Worm (Caenorhabditis elegans) whole organism, L1 larva: ENCODE results near the gene cnc-4.
A peak's percentile ranks its signal among the peaks of the same experiment; 100 is the strongest.

Experiments used
- C16A3.4 ChIP-seq: fragments of 150-350 bp; optimal IDR thresholded peaks from 2 replicates; lab custom pipeline; 2014; ENCODE audit warnings: missing biosample characterization, missing genetic modification characterization
- C34B4.2 ChIP-seq: sonication (generic microtip); optimal IDR thresholded peaks from 2 replicates; lab custom pipeline; 2017; ENCODE audit warnings: mild to moderate bottlenecking, missing genetic modification characterization, missing compliant biosample characterization
- Y116A8C.19 ChIP-seq: sonication (generic microtip); optimal IDR thresholded peaks from 2 replicates; lab custom pipeline; 2016; ENCODE audit warnings: missing compliant biosample characterization, missing genetic modification characterization, borderline replicate concordance
- aha-1 ChIP-seq: fragments of 150-350 bp; optimal IDR thresholded peaks from 2 replicates; lab custom pipeline; 2014; ENCODE audit warnings: missing biosample characterization, missing genetic modification characterization
- aly-2 ChIP-seq: fragments of 150-350 bp; optimal IDR thresholded peaks from 2 replicates; lab custom pipeline; 2014; ENCODE audit warnings: missing biosample characterization, missing genetic modification characterization
- ama-1 ChIP-seq: fragments of 150-350 bp; optimal IDR thresholded peaks from 2 replicates; lab custom pipeline; 2014
- ceh-63 ChIP-seq: fragments of 200-800 bp; sonication (Bioruptor generic); optimal IDR thresholded peaks from 2 replicates; lab custom pipeline; 2018; ENCODE audit warnings: mild to moderate bottlenecking, missing genetic modification characterization, missing compliant biosample characterization
- ceh-88 ChIP-seq: fragments of 200-800 bp; sonication (Bioruptor generic); IDR thresholded peaks from 2 replicates; pipeline ENCODE4 v1.3.6; 2022; ENCODE audit warnings: missing genetic modification characterization, missing compliant biosample characterization
- ceh-90 ChIP-seq: sonication (generic microtip); optimal IDR thresholded peaks from 2 replicates; lab custom pipeline; 2016; ENCODE audit warnings: missing genetic modification characterization, missing compliant biosample characterization
- ces-1 ChIP-seq: fragments of 150-350 bp; optimal IDR thresholded peaks from 2 replicates; lab custom pipeline; 2014; ENCODE audit warnings: missing biosample characterization, missing genetic modification reagents, missing genetic modification characterization
- dpl-1 ChIP-seq, 3 experiments: fragments of 150-350 bp in 2 of 3; sonication (generic microtip) in 1 of 3; optimal IDR thresholded peaks; 2 replicates each; lab custom pipeline; 2014 to 2017; ENCODE audit warnings: missing biosample characterization in 3 of 3, missing genetic modification characterization in 3 of 3, missing genetic modification reagents in 3 of 3
- dsc-1 ChIP-seq: sonication (generic microtip); optimal IDR thresholded peaks from 2 replicates; lab custom pipeline; 2016; ENCODE audit warnings: mild to moderate bottlenecking, missing genetic modification characterization, missing compliant biosample characterization
- efl-1 ChIP-seq, 4 experiments: fragments of 150-350 bp; optimal IDR thresholded peaks in 3 of 4; peaks in 1 of 4; 1 replicate in 1 of 4; 2 replicates in 3 of 4; lab custom pipeline; 2014; ENCODE audit warnings: missing biosample characterization in 2 of 4, missing genetic modification characterization in 2 of 4, missing genetic modification reagents in 2 of 4
- egl-27 ChIP-seq, 2 experiments: fragments of 150-350 bp in 1 of 2; sonication (generic microtip); optimal IDR thresholded peaks; 3 replicates each; lab custom pipeline; 2017 to 2018; ENCODE audit warnings: missing biosample characterization in 2 of 2, missing genetic modification characterization in 2 of 2, missing genetic modification reagents in 2 of 2
- elt-2 ChIP-seq: sonication (generic microtip); optimal IDR thresholded peaks from 2 replicates; lab custom pipeline; 2016; ENCODE audit warnings: missing genetic modification characterization, mild to moderate bottlenecking, inconsistent platforms, missing compliant biosample characterization, missing genetic modification reagents
- hlh-4 ChIP-seq: sonication (generic microtip); optimal IDR thresholded peaks from 2 replicates; lab custom pipeline; 2016; ENCODE audit warnings: mild to moderate bottlenecking, missing genetic modification characterization, missing compliant biosample characterization
- irx-1 ChIP-seq: sonication (generic microtip); optimal IDR thresholded peaks from 2 replicates; lab custom pipeline; 2016; ENCODE audit warnings: missing genetic modification characterization, missing compliant biosample characterization
- jun-1 ChIP-seq: fragments of 150-350 bp; optimal IDR thresholded peaks from 2 replicates; lab custom pipeline; 2014; ENCODE audit warnings: missing biosample characterization, missing genetic modification reagents, missing genetic modification characterization
- lin-13 ChIP-seq: fragments of 150-350 bp; optimal IDR thresholded peaks from 2 replicates; lab custom pipeline; 2014; ENCODE audit warnings: missing biosample characterization, missing genetic modification reagents, missing genetic modification characterization
- lin-14 ChIP-seq: fragments of 200-800 bp; sonication (Bioruptor generic); optimal IDR thresholded peaks from 2 replicates; lab custom pipeline; 2018; ENCODE audit warnings: mild to moderate bottlenecking, missing genetic modification characterization, moderate library complexity, missing compliant biosample characterization
- lin-15B ChIP-seq: fragments of 150-350 bp; sonication (generic microtip); optimal IDR thresholded peaks from 3 replicates; lab custom pipeline; 2014; ENCODE audit warnings: missing biosample characterization, missing genetic modification characterization
- lin-35 ChIP-seq, 2 experiments: fragments of 150-350 bp; optimal IDR thresholded peaks; 2 replicates each; lab custom pipeline; 2014; ENCODE audit warnings: missing biosample characterization in 2 of 2, missing genetic modification characterization in 2 of 2, missing genetic modification reagents in 2 of 2
- lin-39 ChIP-seq: fragments of 150-350 bp; optimal IDR thresholded peaks from 2 replicates; lab custom pipeline; 2014; ENCODE audit warnings: missing biosample characterization, missing genetic modification reagents, missing genetic modification characterization
- lir-3 ChIP-seq: sonication (generic microtip); optimal IDR thresholded peaks from 2 replicates; lab custom pipeline; 2016; ENCODE audit warnings: mild to moderate bottlenecking, missing genetic modification characterization, moderate library complexity, missing compliant biosample characterization; ENCODE audit not compliant: poor library complexity
- mdl-1 ChIP-seq, 2 experiments: fragments of 150-350 bp; optimal IDR thresholded peaks; 2 replicates each; lab custom pipeline; 2014 to 2017; ENCODE audit warnings: missing biosample characterization in 2 of 2, missing genetic modification characterization in 2 of 2, inconsistent platforms in 1 of 2
- mef-2 ChIP-seq: fragments of 150-350 bp; optimal IDR thresholded peaks from 2 replicates; lab custom pipeline; 2014; ENCODE audit warnings: missing biosample characterization, missing genetic modification characterization
- mep-1 ChIP-seq: fragments of 150-350 bp; optimal IDR thresholded peaks from 2 replicates; lab custom pipeline; 2014; ENCODE audit warnings: missing biosample characterization, missing genetic modification characterization
- nhr-11 ChIP-seq: fragments of 150-350 bp; optimal IDR thresholded peaks from 2 replicates; lab custom pipeline; 2014; ENCODE audit warnings: missing biosample characterization, missing genetic modification characterization
- nhr-12 ChIP-seq: sonication (generic microtip); optimal IDR thresholded peaks from 2 replicates; lab custom pipeline; 2017; ENCODE audit warnings: missing biosample characterization, missing genetic modification characterization
- nhr-19 ChIP-seq: fragments of 200-800 bp; sonication (Bioruptor generic); conservative IDR thresholded peaks from 2 replicates; pipeline ENCODE4 v1.3.6; 2022; ENCODE audit warnings: missing genetic modification characterization, missing compliant biosample characterization
- nhr-237 ChIP-seq: fragments of 150-350 bp; optimal IDR thresholded peaks from 2 replicates; lab custom pipeline; 2014; ENCODE audit warnings: missing biosample characterization, missing genetic modification characterization
- nhr-71 ChIP-seq: sonication (generic microtip); optimal IDR thresholded peaks from 2 replicates; lab custom pipeline; 2016; ENCODE audit warnings: mild to moderate bottlenecking, missing genetic modification characterization, moderate library complexity, missing compliant biosample characterization
- nhr-77 ChIP-seq: fragments of 150-350 bp; optimal IDR thresholded peaks from 2 replicates; lab custom pipeline; 2014; ENCODE audit warnings: missing biosample characterization, missing genetic modification characterization
- nhr-84 ChIP-seq: sonication (generic microtip); optimal IDR thresholded peaks from 2 replicates; lab custom pipeline; 2017; ENCODE audit warnings: missing biosample characterization, missing genetic modification characterization
- nhr-85 ChIP-seq: sonication (generic microtip); peaks from one replicate; lab custom pipeline; 2016; ENCODE audit warnings: missing genetic modification characterization, inconsistent platforms, missing compliant biosample characterization
- nhr-90 ChIP-seq: sonication (generic microtip); optimal IDR thresholded peaks from 2 replicates; lab custom pipeline; 2016; ENCODE audit warnings: mild to moderate bottlenecking, missing genetic modification characterization, missing compliant biosample characterization; ENCODE audit not compliant: poor library complexity
- rnt-1 ChIP-seq: sonication (generic microtip); optimal IDR thresholded peaks from 2 replicates; lab custom pipeline; 2016; ENCODE audit warnings: mild to moderate bottlenecking, missing genetic modification characterization, moderate library complexity, missing compliant biosample characterization
- skn-1 ChIP-seq: fragments of 150-350 bp; optimal IDR thresholded peaks from 2 replicates; lab custom pipeline; 2014; ENCODE audit warnings: missing biosample characterization, missing genetic modification characterization
- snu-23 ChIP-seq: sonication (generic microtip); optimal IDR thresholded peaks from 2 replicates; lab custom pipeline; 2016; ENCODE audit warnings: missing genetic modification characterization, missing compliant biosample characterization
- sptf-1 ChIP-seq: fragments of 150-350 bp; optimal IDR thresholded peaks from 2 replicates; lab custom pipeline; 2014; ENCODE audit warnings: missing biosample characterization, missing genetic modification characterization
- sup-37 ChIP-seq: fragments of 200-800 bp; sonication (Bioruptor generic); optimal IDR thresholded peaks from 2 replicates; lab custom pipeline; 2018; ENCODE audit warnings: mild to moderate bottlenecking, missing genetic modification characterization, missing compliant biosample characterization
- tlp-1 ChIP-seq: fragments of 150-350 bp; optimal IDR thresholded peaks from 2 replicates; lab custom pipeline; 2014; ENCODE audit warnings: missing biosample characterization, missing genetic modification characterization
- unc-30 ChIP-seq: sonication (generic microtip); optimal IDR thresholded peaks from 2 replicates; lab custom pipeline; 2017; ENCODE audit warnings: missing biosample characterization, missing genetic modification characterization
- unc-62 ChIP-seq: fragments of 150-350 bp; optimal IDR thresholded peaks from 2 replicates; lab custom pipeline; 2014; ENCODE audit warnings: missing biosample characterization, missing genetic modification reagents, missing genetic modification characterization
- unc-86 ChIP-seq: sonication (generic microtip); optimal IDR thresholded peaks from 2 replicates; lab custom pipeline; 2016; ENCODE audit warnings: missing genetic modification characterization, missing compliant biosample characterization
- unc-98 ChIP-seq: fragments of 200-800 bp; sonication (Bioruptor generic); IDR thresholded peaks from 2 replicates; pipeline ENCODE4 v1.3.6; 2022; ENCODE audit warnings: missing genetic modification characterization, missing compliant biosample characterization
- xbp-1 ChIP-seq: sonication (generic microtip); optimal IDR thresholded peaks from 2 replicates; lab custom pipeline; 2016; ENCODE audit warnings: missing genetic modification characterization, missing compliant biosample characterization
- zag-1 ChIP-seq: fragments of 150-350 bp; optimal IDR thresholded peaks from 2 replicates; lab custom pipeline; 2014; ENCODE audit warnings: missing biosample characterization, missing genetic modification characterization
- zip-4 ChIP-seq: fragments of 200-800 bp; sonication (Bioruptor generic); optimal IDR thresholded peaks from 2 replicates; lab custom pipeline; 2018; ENCODE audit warnings: mild to moderate bottlenecking, missing genetic modification characterization, moderate library complexity, missing compliant biosample characterization
- ztf-4 ChIP-seq: fragments of 150-350 bp; optimal IDR thresholded peaks from 2 replicates; lab custom pipeline; 2014; ENCODE audit warnings: missing biosample characterization, missing genetic modification characterization

The cnc-4 gene

ce11 chrV:1472569-1472968, 25.6 kb downstream of the cnc-4 start:
- TF ChIP-seq sptf-1 (tag; lab: Kevin White, UChicago), result no peak
- TF ChIP-seq nhr-85 (tag; lab: Kevin White, UChicago), result peak; percentile 73
- peak; percentile 71 for TF ChIP-seq lin-14
- peak; percentile 36 for TF ChIP-seq dsc-1 (tag; lab: Kevin White, UChicago)
- TF ChIP-seq nhr-71, result peak; percentile 16
- TF ChIP-seq mep-1 (tag; lab: Kevin White, UChicago), result peak; percentile 48
- no peak for TF ChIP-seq lin-39 (tag; lab: Kevin White, UChicago)
- TF ChIP-seq unc-86 (tag; lab: Kevin White, UChicago), result no peak

ce11 chrV:1474486-1475125, 27.6 kb downstream of the cnc-4 start, which contains the start of the genes F53E2.2 and unc-60:
F53E2.2 (plus strand) TSS chrV:1475086.
unc-60 (plus strand) TSS chrV:1475086.
- TF ChIP-seq dsc-1 (tag; lab: Kevin White, UChicago), result peak; percentile 46
- no peak for TF ChIP-seq ceh-63 (GFP tag; lab: Kevin White, UChicago)
- no peak for TF ChIP-seq ceh-88 (GFP tag; lab: Robert Waterston, UW)
- TF ChIP-seq nhr-77 (tag; lab: Kevin White, UChicago), result peak; percentile 59
- no peak for TF ChIP-seq tlp-1 (tag; lab: Kevin White, UChicago)
- no peak for TF ChIP-seq ceh-90 (tag; lab: Kevin White, UChicago)
- no peak for TF ChIP-seq lin-15B (tag; lab: Kevin White, UChicago)
- TF ChIP-seq ama-1, result no peak
- TF ChIP-seq mep-1 (tag; lab: Kevin White, UChicago), result peak; percentile 59
- TF ChIP-seq unc-98 (GFP tag; lab: Robert Waterston, UW), result no peak
- peak; percentile 34 for TF ChIP-seq lin-13 (GFP tag; lab: Kevin White, UChicago)
- TF ChIP-seq sptf-1 (tag; lab: Kevin White, UChicago), result no peak
- peak; percentile 35 for TF ChIP-seq C16A3.4 (tag; lab: Kevin White, UChicago)
- peak in 1 of 2 experiments; percentile 47 for TF ChIP-seq mdl-1 (tag; optimal IDR thresholded peaks at IDR 0.05; lab: Kevin White, UChicago)
- TF ChIP-seq efl-1 (optimal IDR thresholded peaks at IDR 0.05; lab: Kevin White, UChicago), result peak; percentile 49 to 57
- TF ChIP-seq efl-1 (GFP tag; optimal IDR thresholded peaks at IDR 0.05 in 1 of 2; lab: Kevin White, UChicago), result peak; percentile 40 to 93
- no peak for TF ChIP-seq aly-2 (tag; lab: Kevin White, UChicago)
- TF ChIP-seq jun-1, result peak; percentile 68
- peak; percentile 72 for TF ChIP-seq ztf-4 (tag; lab: Kevin White, UChicago)
- no peak for TF ChIP-seq unc-62 (GFP tag; lab: Kevin White, UChicago)
- TF ChIP-seq xbp-1 (tag; lab: Kevin White, UChicago), result peak; percentile 44
- no peak for TF ChIP-seq sup-37 (GFP tag; lab: Kevin White, UChicago)
- no peak for TF ChIP-seq C34B4.2
- no peak for TF ChIP-seq zag-1
- TF ChIP-seq unc-86 (tag; lab: Kevin White, UChicago), result peak; percentile 65
- TF ChIP-seq skn-1 (tag; lab: Kevin White, UChicago), result peak; percentile 77
- no peak for TF ChIP-seq unc-30 (tag; lab: Kevin White, UChicago)
- TF ChIP-seq hlh-4, result no peak
- TF ChIP-seq nhr-90 (tag; lab: Kevin White, UChicago), result peak; percentile 25
- no peak; the same call in 1 of the 2 replicates for TF ChIP-seq nhr-19 (GFP tag; lab: Robert Waterston, UW)
- TF ChIP-seq rnt-1 (tag; lab: Kevin White, UChicago), result peak; percentile 49
- no peak for TF ChIP-seq nhr-12 (tag; lab: Kevin White, UChicago)
- no peak for TF ChIP-seq nhr-11 (tag; lab: Kevin White, UChicago)
- no peak for TF ChIP-seq lir-3 (tag; lab: Kevin White, UChicago)
- TF ChIP-seq ces-1 (GFP tag; lab: Kevin White, UChicago), result no peak
- no peak for TF ChIP-seq nhr-84 (tag; lab: Kevin White, UChicago)
- TF ChIP-seq nhr-237 (tag; lab: Kevin White, UChicago), result no peak
- peak; percentile 29 for TF ChIP-seq irx-1 (tag; lab: Kevin White, UChicago)
- peak; percentile 45 to 69 for TF ChIP-seq lin-35 (GFP tag; optimal IDR thresholded peaks at IDR 0.05; lab: Kevin White, UChicago)
- TF ChIP-seq Y116A8C.19 (tag; lab: Kevin White, UChicago), result no peak
- TF ChIP-seq zip-4, result no peak
- TF ChIP-seq nhr-71, result peak; percentile 82
- TF ChIP-seq egl-27 (tag; optimal IDR thresholded peaks at IDR 0.05; lab: Kevin White, UChicago), result peak; percentile 34 to 46
- peak; percentile 2 to 35 (median 19) for TF ChIP-seq dpl-1 (GFP tag; optimal IDR thresholded peaks at IDR 0.05; lab: Kevin White, UChicago)
- no peak for TF ChIP-seq mef-2
- TF ChIP-seq aha-1 (tag; lab: Kevin White, UChicago), result no peak
- peak; percentile 80 for TF ChIP-seq snu-23 (GFP tag; lab: Kevin White, UChicago)
- peak; percentile 5 for TF ChIP-seq elt-2
